Worm (Caenorhabditis elegans) whole organism, early embryonic: ENCODE results near the gene srd-69.

Experiments
- B0310.2 ChIP-seq: sonication (generic microtip); optimal IDR thresholded peaks from 2 replicates; lab custom pipeline; 2016; ENCODE audit warnings: mild to moderate bottlenecking, missing genetic modification characterization, missing compliant biosample characterization
- aly-1 ChIP-seq: sonication (generic microtip); optimal IDR thresholded peaks from 2 replicates; lab custom pipeline; 2016; ENCODE audit warnings: missing genetic modification characterization, missing compliant biosample characterization
- ama-1 ChIP-seq: fragments of 150-350 bp; optimal IDR thresholded peaks from 2 replicates; lab custom pipeline; 2014
- ceh-13 ChIP-seq: fragments of 200-800 bp; sonication (Bioruptor generic); optimal IDR thresholded peaks from 2 replicates; lab custom pipeline; 2018; ENCODE audit warnings: mild to moderate bottlenecking, missing genetic modification characterization, missing compliant biosample characterization
- ceh-36 ChIP-seq: sonication (generic microtip); optimal IDR thresholded peaks from 2 replicates; lab custom pipeline; 2016; ENCODE audit warnings: missing genetic modification characterization, inconsistent platforms, missing compliant biosample characterization
- ets-7 ChIP-seq: sonication (generic microtip); optimal IDR thresholded peaks from 2 replicates; lab custom pipeline; 2016; ENCODE audit warnings: missing genotype, missing genetic modification characterization, missing compliant biosample characterization
- flt-1 ChIP-seq: fragments of 200-800 bp; sonication (Bioruptor generic); IDR thresholded peaks from 2 replicates; pipeline ENCODE4 v1.3.6; 2022; ENCODE audit warnings: missing genetic modification characterization, missing compliant biosample characterization
- hmbx-1 ChIP-seq: sonication (generic microtip); optimal IDR thresholded peaks from 2 replicates; lab custom pipeline; 2016; ENCODE audit warnings: mild to moderate bottlenecking, missing genetic modification characterization, missing compliant biosample characterization
- hmg-4 ChIP-seq: fragments of 200-800 bp; sonication (Bioruptor generic); optimal IDR thresholded peaks from 2 replicates; lab custom pipeline; 2018; ENCODE audit warnings: mild to moderate bottlenecking, missing genetic modification characterization, missing compliant biosample characterization
- hnd-1 ChIP-seq: sonication (generic microtip); optimal IDR thresholded peaks from 2 replicates; lab custom pipeline; 2016; ENCODE audit warnings: missing genetic modification characterization, missing compliant biosample characterization
- scrt-1 ChIP-seq: fragments of 200-800 bp; sonication (Bioruptor generic); IDR thresholded peaks from 2 replicates; pipeline ENCODE4 v1.3.6; 2022; ENCODE audit warnings: missing genetic modification characterization, missing compliant biosample characterization
- sea-1 ChIP-seq: fragments of 200-800 bp; sonication (Bioruptor generic); conservative IDR thresholded peaks from 2 replicates; pipeline ENCODE4 v1.3.6; 2022; ENCODE audit warnings: missing genetic modification characterization, missing compliant biosample characterization
- tbx-11 ChIP-seq: fragments of 200-800 bp; sonication (Bioruptor generic); IDR thresholded peaks from 2 replicates; pipeline ENCODE4 v1.3.6; 2022; ENCODE audit warnings: missing genetic modification characterization, missing compliant biosample characterization
- tbx-37 ChIP-seq: fragments of 200-800 bp; sonication (Bioruptor generic); conservative IDR thresholded peaks from 2 replicates; pipeline ENCODE4 v1.3.6; 2022; ENCODE audit warnings: missing genetic modification reagents, missing genetic modification characterization, missing compliant biosample characterization

DNA sequence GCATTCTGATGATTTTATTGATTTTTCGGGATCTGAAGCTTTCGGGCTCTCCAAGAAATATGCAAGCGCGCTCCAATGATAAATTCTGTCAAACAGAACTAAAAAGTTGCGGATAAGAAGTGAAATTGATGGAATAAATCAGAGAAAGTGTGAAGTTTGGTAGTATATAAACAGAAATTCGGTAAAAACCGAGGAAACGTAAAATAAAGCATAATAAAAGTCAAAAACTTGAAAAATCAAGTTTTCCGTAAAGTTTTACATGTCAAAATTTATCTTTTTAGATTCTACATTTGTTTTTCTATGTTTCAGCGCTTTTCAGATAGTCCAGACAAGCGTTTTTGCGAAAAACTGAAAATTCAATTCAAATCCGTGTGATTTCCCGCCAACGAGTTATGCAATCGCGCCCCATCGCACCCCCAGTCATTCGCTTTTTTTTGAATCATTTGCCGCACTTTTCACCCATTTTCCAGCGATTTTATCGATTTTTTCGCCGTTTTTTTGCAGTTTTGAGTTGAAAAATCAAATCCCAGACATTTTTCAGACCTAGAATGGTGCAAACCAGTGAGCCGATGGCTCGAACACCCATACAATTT, 31.6 kb upstream of the srd-69 start, which contains the start of the genes Y54F10BM.13 and ppm-1.D:
- no peak for TF ChIP-seq ama-1 (lab: Kevin White, UChicago)
- TF ChIP-seq ceh-36 (tag; lab: Kevin White, UChicago), result no peak
- TF ChIP-seq aly-1 (tag; lab: Kevin White, UChicago), result no peak
- TF ChIP-seq tbx-37 (GFP tag; lab: Robert Waterston, UW), result no peak
- TF ChIP-seq B0310.2 (tag; lab: Kevin White, UChicago), result no peak
- TF ChIP-seq flt-1 (GFP tag; lab: Robert Waterston, UW), result no peak
- TF ChIP-seq sea-1 (GFP tag; lab: Robert Waterston, UW), result no peak
- TF ChIP-seq hnd-1 (tag; lab: Kevin White, UChicago), result no peak
- no peak for TF ChIP-seq hmbx-1
- no peak for TF ChIP-seq ceh-13 (GFP tag; lab: Kevin White, UChicago)
- TF ChIP-seq ets-7 (tag; lab: Kevin White, UChicago), result no peak
- no peak for TF ChIP-seq hmg-4 (GFP tag; lab: Kevin White, UChicago)
- TF ChIP-seq tbx-11, result no peak
- TF ChIP-seq scrt-1 (GFP tag; lab: Robert Waterston, UW), result no peak
